Worm (Caenorhabditis elegans) whole organism, L2 larva: ENCODE data around the gene F16G10.9.

ENCODE experiments used
- egl-27 ChIP-seq: sonication (generic microtip); optimal IDR thresholded peaks from 3 replicates; lab custom pipeline; 2017; ENCODE audit warnings: missing biosample characterization, missing genetic modification reagents, missing genetic modification characterization
- lin-13 ChIP-seq: fragments of 150-350 bp; optimal IDR thresholded peaks from 2 replicates; lab custom pipeline; 2014; ENCODE audit warnings: missing biosample characterization, missing genetic modification reagents, missing genetic modification characterization
- nhr-11 ChIP-seq: fragments of 150-350 bp; optimal IDR thresholded peaks from 2 replicates; lab custom pipeline; 2014; ENCODE audit warnings: missing biosample characterization, missing genetic modification characterization
- nhr-25 ChIP-seq: fragments of 150-350 bp; sonication (generic microtip); optimal IDR thresholded peaks from 3 replicates; lab custom pipeline; 2014; ENCODE audit warnings: missing biosample characterization, missing genetic modification characterization
- zag-1 ChIP-seq: fragments of 150-350 bp; optimal IDR thresholded peaks from 2 replicates; lab custom pipeline; 2014; ENCODE audit warnings: missing biosample characterization, missing genetic modification characterization

- TF ChIP-seq zag-1 (tag; lab: Kevin White, UChicago), result no peak
- no peak for TF ChIP-seq lin-13 (GFP tag; lab: Kevin White, UChicago)
- no peak for TF ChIP-seq nhr-25
- TF ChIP-seq nhr-11 (tag; lab: Kevin White, UChicago), result no peak
- TF ChIP-seq egl-27, result no peak
Measured at ce11 chrII:2422427-2422826, 37.0 kb upstream of the F16G10.9 start.
